Fruit fly (Drosophila melanogaster) whole organism, embryonic: ENCODE measurements around the gene NitFhit.

Experiments used
- Ada2b ChIP-seq: fragments of 200-800 bp; sonication (Bioruptor generic); IDR thresholded peaks from 2 replicates; pipeline ENCODE4 v1.3.6; 2022; ENCODE audit warnings: missing biosample characterization, missing genetic modification characterization
- Atf6 ChIP-seq: fragments of 200-800 bp; sonication (Bioruptor generic); IDR thresholded peaks from 2 replicates; pipeline ENCODE4 v1.3.6; 2022; ENCODE audit warnings: missing biosample characterization, missing genetic modification characterization
- Blimp-1 ChIP-seq: fragments of 200-800 bp; sonication (Bioruptor generic); optimal IDR thresholded peaks from 3 replicates; lab custom pipeline; 2018; ENCODE audit warnings: missing biosample characterization, missing genetic modification characterization, mild to moderate bottlenecking, moderate library complexity, missing genetic modification reagents
- CG12219 ChIP-seq: fragments of 200-800 bp; sonication (Bioruptor generic); optimal IDR thresholded peaks from 3 replicates; lab custom pipeline; 2018; ENCODE audit warnings: missing biosample characterization, mild to moderate bottlenecking, missing genetic modification characterization
- CG12299 ChIP-seq: fragments of 200-800 bp; sonication (Bioruptor generic); optimal IDR thresholded peaks from 2 replicates; lab custom pipeline; 2018; ENCODE audit warnings: missing biosample characterization, mild to moderate bottlenecking, missing genetic modification characterization
- CG1233 ChIP-seq: fragments of 200-800 bp; sonication (Bioruptor generic); optimal IDR thresholded peaks from 4 replicates; lab custom pipeline; 2018; ENCODE audit warnings: missing biosample characterization, mild to moderate bottlenecking, missing genetic modification characterization
- CG13894 ChIP-seq: fragments of 200-800 bp; sonication (Bioruptor generic); optimal IDR thresholded peaks from 3 replicates; lab custom pipeline; 2018; ENCODE audit warnings: missing biosample characterization, mild to moderate bottlenecking, missing genetic modification characterization, moderate library complexity
- CG16779 ChIP-seq: fragments of 200-800 bp; sonication (Bioruptor generic); IDR thresholded peaks from 2 replicates; pipeline ENCODE4 v1.3.6; 2022; ENCODE audit warnings: missing biosample characterization, missing genetic modification characterization
- CG1832 ChIP-seq: fragments of 200-800 bp; sonication (Bioruptor generic); optimal IDR thresholded peaks from 2 replicates; lab custom pipeline; 2017; ENCODE audit warnings: missing biosample characterization, mild to moderate bottlenecking, missing genetic modification characterization, inconsistent platforms
- CG34422 ChIP-seq: fragments of 200-800 bp; sonication (Bioruptor generic); IDR thresholded peaks from 3 replicates; pipeline ENCODE4 v1.3.6; 2022; ENCODE audit warnings: missing biosample characterization, missing genetic modification characterization
- CG42726 ChIP-seq: fragments of 200-800 bp; sonication (Bioruptor generic); IDR thresholded peaks from 2 replicates; pipeline ENCODE4 v1.3.6; 2022; ENCODE audit warnings: missing biosample characterization, missing genetic modification characterization; ENCODE audit not compliant: partially characterized antibody
- CG5180 ChIP-seq: fragments of 200-800 bp; sonication (Bioruptor generic); optimal IDR thresholded peaks from 3 replicates; lab custom pipeline; 2017; ENCODE audit warnings: missing biosample characterization, missing genetic modification characterization, mild to moderate bottlenecking, moderate library complexity, missing genetic modification reagents
- CG7357 ChIP-seq: fragments of 200-800 bp; sonication (Bioruptor generic); IDR thresholded peaks from 3 replicates; pipeline ENCODE4 v1.3.6; 2022; ENCODE audit warnings: missing biosample characterization, missing genetic modification characterization
- CG8290 ChIP-seq, 3 experiments: fragments of 200-800 bp; sonication (Bioruptor generic); optimal IDR thresholded peaks; 2 replicates each; lab custom pipeline; 2016 to 2019; ENCODE audit warnings: missing biosample characterization in 3 of 3, missing genetic modification characterization in 3 of 3, mild to moderate bottlenecking in 2 of 3, moderate library complexity in 1 of 3
- Deaf1 ChIP-seq: fragments of 200-800 bp; optimal IDR thresholded peaks from 3 replicates; lab custom pipeline; 2019; ENCODE audit warnings: missing biosample characterization, mild to moderate bottlenecking, missing genetic modification characterization, moderate library complexity
- Dll ChIP-seq: fragments of 200-800 bp; sonication (Bioruptor generic); IDR thresholded peaks from 4 replicates; pipeline ENCODE4 v1.3.6; 2022; ENCODE audit warnings: missing biosample characterization, missing genetic modification characterization; ENCODE audit not compliant: partially characterized antibody
- HLH3B ChIP-seq: fragments of 200-800 bp; sonication (Bioruptor generic); IDR thresholded peaks from 2 replicates; pipeline ENCODE4 v1.3.6; 2022; ENCODE audit warnings: missing biosample characterization, missing genetic modification characterization
- HmgD ChIP-seq: fragments of 200-800 bp; sonication (Bioruptor generic); optimal IDR thresholded peaks from 3 replicates; lab custom pipeline; 2016; ENCODE audit warnings: missing biosample characterization, missing genetic modification characterization
- HmgZ ChIP-seq: fragments of 200-800 bp; sonication (Bioruptor generic); optimal IDR thresholded peaks from 2 replicates; lab custom pipeline; 2018; ENCODE audit warnings: missing biosample characterization, mild to moderate bottlenecking, missing genetic modification characterization
- Hmr ChIP-seq: fragments of 200-800 bp; sonication (Bioruptor generic); optimal IDR thresholded peaks from 3 replicates; lab custom pipeline; 2017; ENCODE audit warnings: mild to moderate bottlenecking, missing biosample characterization, missing genetic modification reagents, missing genetic modification characterization
- Jarid2 ChIP-seq: fragments of 200-800 bp; sonication (Bioruptor generic); optimal IDR thresholded peaks from 3 replicates; lab custom pipeline; 2017; ENCODE audit warnings: mild to moderate bottlenecking, missing biosample characterization, missing genetic modification reagents, missing genetic modification characterization
- Lpt ChIP-seq: fragments of >200 bp; optimal IDR thresholded peaks from 2 replicates; lab custom pipeline; 2018; ENCODE audit warnings: missing biosample characterization, missing genetic modification characterization
- Med ChIP-seq: fragments of 200-800 bp; sonication (Bioruptor generic); peaks from one replicate; lab custom pipeline; 2016; ENCODE audit warnings: missing biosample characterization, missing genetic modification characterization, mild to moderate bottlenecking, inconsistent platforms, moderate library complexity
- Nf-YA ChIP-seq: fragments of 200-800 bp; sonication (Bioruptor generic); IDR thresholded peaks from 2 replicates; pipeline ENCODE4 v1.3.6; 2022; ENCODE audit warnings: missing biosample characterization, missing genetic modification characterization
- Opbp ChIP-seq: fragments of 200-800 bp; sonication (Bioruptor generic); IDR thresholded peaks from 3 replicates; pipeline ENCODE4 v1.3.6; 2022; ENCODE audit warnings: missing biosample characterization, missing genetic modification characterization; ENCODE audit not compliant: partially characterized antibody
- Tbp ChIP-seq: fragments of >200 bp; optimal IDR thresholded peaks from 2 replicates; lab custom pipeline; 2018; ENCODE audit warnings: missing biosample characterization, missing genetic modification characterization
- Trl ChIP-seq, 3 experiments: fragments of >200 bp in 2 of 3; fragments of 200-800 bp in 1 of 3; sonication (Bioruptor generic) in 1 of 3; optimal IDR thresholded peaks; 2 replicates in 1 of 3; 3 replicates in 2 of 3; lab custom pipeline; 2016 to 2017; ENCODE audit warnings: missing biosample characterization in 1 of 3, missing genetic modification characterization in 1 of 3
- ato ChIP-seq: fragments of 200-800 bp; sonication (Bioruptor generic); IDR thresholded peaks from 2 replicates; pipeline ENCODE4 v1.3.6; 2022; ENCODE audit warnings: missing biosample characterization, missing genetic modification characterization; ENCODE audit not compliant: partially characterized antibody
- caup ChIP-seq: fragments of 200-800 bp; sonication (Bioruptor generic); optimal IDR thresholded peaks from 3 replicates; lab custom pipeline; 2017; ENCODE audit warnings: missing biosample characterization, mild to moderate bottlenecking, missing genetic modification characterization, moderate library complexity; ENCODE audit not compliant: severe bottlenecking
- chinmo ChIP-seq: fragments of 200-800 bp; sonication (Bioruptor generic); IDR thresholded peaks from 4 replicates; pipeline ENCODE4 v1.3.6; 2022; ENCODE audit warnings: missing biosample characterization, missing genetic modification characterization; ENCODE audit not compliant: partially characterized antibody
- chm ChIP-seq: fragments of 200-800 bp; sonication (Bioruptor generic); IDR thresholded peaks from 2 replicates; pipeline ENCODE4 v1.3.6; 2022; ENCODE audit warnings: missing biosample characterization, missing genetic modification characterization
- ci ChIP-seq: fragments of 200-800 bp; sonication (Bioruptor generic); IDR thresholded peaks from 3 replicates; pipeline ENCODE4 v1.3.6; 2022; ENCODE audit warnings: missing biosample characterization, missing genetic modification characterization
- corto ChIP-seq: fragments of 200-800 bp; sonication (Bioruptor generic); optimal IDR thresholded peaks from 2 replicates; lab custom pipeline; 2016; ENCODE audit warnings: missing biosample characterization, mild to moderate bottlenecking, missing genetic modification characterization, moderate library complexity
- gce ChIP-seq: fragments of 200-800 bp; sonication (Bioruptor generic); IDR thresholded peaks from 3 replicates; pipeline ENCODE4 v1.3.6; 2022; ENCODE audit warnings: missing biosample characterization, missing genetic modification characterization
- grau ChIP-seq: fragments of 200-800 bp; optimal IDR thresholded peaks from 3 replicates; lab custom pipeline; 2019; ENCODE audit warnings: missing biosample characterization, mild to moderate bottlenecking, missing genetic modification characterization, moderate library complexity
- hbn ChIP-seq: fragments of 200-800 bp; sonication (Bioruptor generic); IDR thresholded peaks from 2 replicates; pipeline ENCODE4 v1.3.6; 2022; ENCODE audit warnings: missing biosample characterization, missing genetic modification characterization; ENCODE audit not compliant: partially characterized antibody
- inv ChIP-seq: fragments of 200-800 bp; sonication (Bioruptor generic); IDR thresholded peaks from 2 replicates; pipeline ENCODE4 v1.3.6; 2022; ENCODE audit warnings: missing biosample characterization, missing genetic modification characterization; ENCODE audit not compliant: partially characterized antibody
- kni ChIP-seq: fragments of 200-800 bp; sonication (Bioruptor generic); optimal IDR thresholded peaks from 3 replicates; lab custom pipeline; 2017; ENCODE audit warnings: mild to moderate bottlenecking, missing biosample characterization, missing genetic modification reagents, missing genetic modification characterization
- nom ChIP-seq: fragments of 200-800 bp; sonication (Bioruptor generic); optimal IDR thresholded peaks from 2 replicates; lab custom pipeline; 2017; ENCODE audit warnings: missing biosample characterization, missing genetic modification characterization, mild to moderate bottlenecking, moderate library complexity, missing genetic modification reagents
- p53 ChIP-seq: fragments of 200-800 bp; sonication (Bioruptor generic); optimal IDR thresholded peaks from 2 replicates; lab custom pipeline; 2016; ENCODE audit warnings: missing biosample characterization, missing genetic modification characterization
- pzg ChIP-seq: fragments of 200-800 bp; sonication (Bioruptor generic); optimal IDR thresholded peaks from 3 replicates; lab custom pipeline; 2018; ENCODE audit warnings: missing biosample characterization, mild to moderate bottlenecking, missing genetic modification characterization, moderate library complexity
- run ChIP-seq: fragments of 200-800 bp; sonication (Bioruptor generic); optimal IDR thresholded peaks from 3 replicates; lab custom pipeline; 2018; ENCODE audit warnings: missing biosample characterization, mild to moderate bottlenecking, missing genetic modification characterization
- sna ChIP-seq: fragments of 200-800 bp; sonication (Bioruptor generic); IDR thresholded peaks from 2 replicates; pipeline ENCODE4 v1.3.6; 2022; ENCODE audit warnings: missing biosample characterization, missing genetic modification characterization; ENCODE audit not compliant: partially characterized antibody

NitFhit gene

DNA sequence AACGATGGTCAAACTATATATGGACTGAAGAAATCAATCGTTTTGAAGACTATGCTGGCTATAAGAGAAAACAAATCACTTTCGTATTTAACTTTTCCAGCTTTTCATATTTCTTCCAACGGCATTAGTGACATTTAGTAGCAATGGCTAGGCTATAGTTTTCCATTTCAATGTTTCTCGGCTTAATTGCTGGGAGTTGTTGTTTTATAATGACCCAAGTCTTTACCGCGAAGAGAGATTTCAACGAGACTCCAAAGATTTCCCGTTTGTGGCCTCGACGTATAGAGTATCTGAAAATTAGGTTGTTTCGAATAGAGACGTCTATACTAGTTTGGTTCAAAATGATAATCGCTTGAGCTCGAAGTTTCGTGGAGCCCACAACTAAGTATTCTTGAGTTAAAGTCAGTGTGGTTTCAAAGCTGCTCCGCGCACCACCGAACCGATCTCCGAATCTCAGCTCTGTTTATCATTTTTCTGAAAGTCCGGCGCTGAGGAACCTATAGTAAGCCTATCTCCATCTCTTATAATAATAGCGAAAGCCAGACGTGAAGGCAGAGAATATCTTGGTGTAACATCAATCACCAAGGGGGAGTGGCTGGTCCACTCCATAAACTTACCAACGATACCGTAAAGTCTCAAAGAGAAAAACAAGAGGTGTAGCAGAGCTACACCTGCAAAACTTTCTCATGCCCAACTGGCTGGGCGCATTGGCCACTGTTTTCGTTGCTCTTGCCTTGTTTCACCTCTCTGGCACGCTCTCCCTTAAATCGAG is 23.9 kb upstream of the NitFhit start, which contains the start of gene CG13875 (continued):
- TF ChIP-seq nom (GFP tag; lab: Kevin White, UChicago), result peak; percentile 56

dm6 chr3L:180262-180543 is 23.3 kb upstream of the NitFhit start:
- TF ChIP-seq CG42726 (GFP tag; lab: Robert Waterston, UW) (0 out of 2 replicates have a peak, but pooled peaks have one; percentile 42), Med (peak; percentile 57), CG16779 (GFP tag; lab: Robert Waterston, UW) (peak; percentile 41; the same call in 1 of the 2 replicates), Ada2b (GFP tag; lab: Robert Waterston, UW) (no peak), caup (GFP tag; lab: Kevin White, UChicago) (peak; percentile 6), ci (GFP tag; lab: Robert Waterston, UW) (peak; percentile 1; the same call in 1 of the 3 replicates), CG34422 (GFP tag; lab: Robert Waterston, UW) (no peak; the same call in 2 of the 3 replicates), kni (GFP tag; lab: Kevin White, UChicago) (peak; percentile 41), CG12219 (no peak), Trl (optimal IDR thresholded peaks at IDR 0.05; lab: Kevin White, UChicago) (peak in 1 of 2 experiments; percentile 27), Trl (GFP tag; optimal IDR thresholded peaks at IDR 0.05; lab: Kevin White, UChicago) (no peak), Opbp (GFP tag; lab: Robert Waterston, UW) (peak; percentile 34; the same call in 1 of the 3 replicates), chinmo (GFP tag; lab: Robert Waterston, UW) (0 out of 4 replicates have a peak, but pooled peaks have one; percentile 3), Jarid2 (GFP tag; lab: Kevin White, UChicago) (peak; percentile 75), CG8290 (GFP tag; optimal IDR thresholded peaks at IDR 0.05; lab: Kevin White, UChicago) (no peak), CG8290 (tag; optimal IDR thresholded peaks at IDR 0.05; lab: Kevin White, UChicago) (peak in 1 of 2 experiments; percentile 17), Blimp-1 (peak; percentile 16), ato (GFP tag; lab: Robert Waterston, UW) (no peak), chm (GFP tag; lab: Robert Waterston, UW) (0 out of 2 replicates have a peak, but pooled peaks have one; percentile 45), HLH3B (no peak)

dm6 chr3L:184251-184650 is 19.3 kb upstream of the NitFhit start, which contains the start of the genes CG34140, Mkp and Mtch:
Gene CG34140 (minus strand): TSS chr3L:184424.
Gene Mkp (minus strand): TSS chr3L:184540.
Gene Mtch (plus strand): TSS chr3L:184626.
- TF ChIP-seq Dll (GFP tag; lab: Robert Waterston, UW) (peak; percentile 98), pzg (GFP tag; lab: Kevin White, UChicago) (peak; percentile 82), CG5180 (GFP tag; lab: Kevin White, UChicago) (no peak), Tbp (GFP tag; lab: Kevin White, UChicago) (no peak), grau (tag; lab: Kevin White, UChicago) (no peak), CG8290 (GFP tag; optimal IDR thresholded peaks at IDR 0.05; lab: Kevin White, UChicago) (peak; percentile 88), CG8290 (tag; optimal IDR thresholded peaks at IDR 0.05; lab: Kevin White, UChicago) (peak in 1 of 2 experiments; percentile 66), sna (peak; percentile 97), CG12299 (peak; percentile 77), gce (GFP tag; lab: Robert Waterston, UW) (0 out of 3 replicates have a peak, but pooled peaks have one; percentile 7), Nf-YA (GFP tag; lab: Robert Waterston, UW) (no peak), Lpt (GFP tag; lab: Kevin White, UChicago) (no peak), CG13894 (tag; lab: Kevin White, UChicago) (no peak), inv (peak; percentile 91), HmgD (GFP tag; lab: Kevin White, UChicago) (peak; percentile 39), CG7357 (GFP tag; lab: Robert Waterston, UW) (0 out of 3 replicates have a peak, but pooled peaks have one; percentile 31), corto (peak; percentile 79), CG1233 (GFP tag; lab: Kevin White, UChicago) (peak; percentile 74), chm (GFP tag; lab: Robert Waterston, UW) (peak; percentile 64), Deaf1 (tag; lab: Kevin White, UChicago) (no peak), Atf6 (peak; percentile 78), p53 (GFP tag; lab: Kevin White, UChicago) (peak; percentile 70), Hmr (GFP tag; lab: Kevin White, UChicago) (no peak), CG1832 (no peak), hbn (GFP tag; lab: Robert Waterston, UW) (peak; percentile 94), Jarid2 (GFP tag; lab: Kevin White, UChicago) (no peak), run (tag; lab: Kevin White, UChicago) (peak; percentile 67), HmgZ (peak; percentile 84)
